Worm (Caenorhabditis elegans) whole organism, L1 larva: Measurements from ENCODE around the gene K08E4.7.

Source experiments
- C04F5.9 ChIP-seq: sonication (generic microtip); optimal IDR thresholded peaks from 2 replicates; lab custom pipeline; 2016; ENCODE audit warnings: missing genetic modification characterization, missing compliant biosample characterization
- C16A3.4 ChIP-seq: fragments of 150-350 bp; optimal IDR thresholded peaks from 2 replicates; lab custom pipeline; 2014; ENCODE audit warnings: missing biosample characterization, missing genetic modification characterization
- F16B12.6 ChIP-seq: fragments of 150-350 bp; optimal IDR thresholded peaks from 2 replicates; lab custom pipeline; 2014; ENCODE audit warnings: missing biosample characterization, missing genetic modification characterization
- Y116A8C.19 ChIP-seq: sonication (generic microtip); optimal IDR thresholded peaks from 2 replicates; lab custom pipeline; 2016; ENCODE audit warnings: missing compliant biosample characterization, missing genetic modification characterization, borderline replicate concordance
- aha-1 ChIP-seq: fragments of 150-350 bp; optimal IDR thresholded peaks from 2 replicates; lab custom pipeline; 2014; ENCODE audit warnings: missing biosample characterization, missing genetic modification characterization
- aly-2 ChIP-seq: fragments of 150-350 bp; optimal IDR thresholded peaks from 2 replicates; lab custom pipeline; 2014; ENCODE audit warnings: missing biosample characterization, missing genetic modification characterization
- blmp-1 ChIP-seq: fragments of 150-350 bp; optimal IDR thresholded peaks from 2 replicates; lab custom pipeline; 2014; ENCODE audit warnings: missing biosample characterization, missing genetic modification characterization
- ceh-8 ChIP-seq: fragments of 200-800 bp; sonication (Bioruptor generic); optimal IDR thresholded peaks from 2 replicates; lab custom pipeline; 2018; ENCODE audit warnings: mild to moderate bottlenecking, missing genetic modification characterization, moderate library complexity, missing compliant biosample characterization
- ceh-90 ChIP-seq: sonication (generic microtip); optimal IDR thresholded peaks from 2 replicates; lab custom pipeline; 2016; ENCODE audit warnings: missing genetic modification characterization, missing compliant biosample characterization
- dpl-1 ChIP-seq, 3 experiments: fragments of 150-350 bp in 2 of 3; sonication (generic microtip) in 1 of 3; optimal IDR thresholded peaks; 2 replicates each; lab custom pipeline; 2014 to 2017; ENCODE audit warnings: missing biosample characterization in 3 of 3, missing genetic modification characterization in 3 of 3, missing genetic modification reagents in 3 of 3
- dsc-1 ChIP-seq: sonication (generic microtip); optimal IDR thresholded peaks from 2 replicates; lab custom pipeline; 2016; ENCODE audit warnings: mild to moderate bottlenecking, missing genetic modification characterization, missing compliant biosample characterization
- efl-1 ChIP-seq, 4 experiments: fragments of 150-350 bp; optimal IDR thresholded peaks in 3 of 4; peaks in 1 of 4; 1 replicate in 1 of 4; 2 replicates in 3 of 4; lab custom pipeline; 2014; ENCODE audit warnings: missing biosample characterization in 2 of 4, missing genetic modification characterization in 2 of 4, missing genetic modification reagents in 2 of 4
- efl-3 ChIP-seq: fragments of 200-800 bp; sonication (Bioruptor generic); optimal IDR thresholded peaks from 2 replicates; lab custom pipeline; 2018; ENCODE audit warnings: mild to moderate bottlenecking, missing genetic modification characterization, missing compliant biosample characterization
- egl-13 ChIP-seq: sonication (generic microtip); optimal IDR thresholded peaks from 2 replicates; lab custom pipeline; 2016; ENCODE audit warnings: missing genotype, missing genetic modification reagents, missing genetic modification characterization, missing compliant biosample characterization
- egl-27 ChIP-seq, 2 experiments: fragments of 150-350 bp in 1 of 2; sonication (generic microtip); optimal IDR thresholded peaks; 3 replicates each; lab custom pipeline; 2017 to 2018; ENCODE audit warnings: missing biosample characterization in 2 of 2, missing genetic modification characterization in 2 of 2, missing genetic modification reagents in 2 of 2
- fkh-10 ChIP-seq: sonication (generic microtip); optimal IDR thresholded peaks from 2 replicates; lab custom pipeline; 2017; ENCODE audit warnings: missing biosample characterization, missing genetic modification reagents, missing genetic modification characterization
- fkh-4 ChIP-seq: sonication (generic microtip); optimal IDR thresholded peaks from 2 replicates; lab custom pipeline; 2016; ENCODE audit warnings: missing compliant biosample characterization, missing genetic modification characterization, borderline replicate concordance
- fkh-8 ChIP-seq: sonication (generic microtip); optimal IDR thresholded peaks from 2 replicates; lab custom pipeline; 2016; ENCODE audit warnings: mild to moderate bottlenecking, missing genetic modification characterization, missing compliant biosample characterization
- fos-1 ChIP-seq: fragments of 150-350 bp; optimal IDR thresholded peaks from 2 replicates; lab custom pipeline; 2014; ENCODE audit warnings: missing biosample characterization, missing genetic modification characterization
- grh-1 ChIP-seq: fragments of 200-800 bp; sonication (Bioruptor generic); IDR thresholded peaks from 2 replicates; pipeline ENCODE4 v1.3.6; 2022; ENCODE audit warnings: missing genetic modification reagents, missing genetic modification characterization, missing compliant biosample characterization
- hlh-17 ChIP-seq: fragments of 200-800 bp; sonication (Bioruptor generic); optimal IDR thresholded peaks from 2 replicates; lab custom pipeline; 2018; ENCODE audit warnings: missing genetic modification characterization, mild to moderate bottlenecking, missing compliant biosample characterization, moderate library complexity, borderline replicate concordance
- hlh-4 ChIP-seq: sonication (generic microtip); optimal IDR thresholded peaks from 2 replicates; lab custom pipeline; 2016; ENCODE audit warnings: mild to moderate bottlenecking, missing genetic modification characterization, missing compliant biosample characterization
- isw-1 ChIP-seq: fragments of 200-800 bp; sonication (Bioruptor generic); IDR thresholded peaks from 2 replicates; pipeline ENCODE4 v1.3.6; 2022; ENCODE audit warnings: missing genetic modification characterization, missing compliant biosample characterization
- lin-39 ChIP-seq: fragments of 150-350 bp; optimal IDR thresholded peaks from 2 replicates; lab custom pipeline; 2014; ENCODE audit warnings: missing biosample characterization, missing genetic modification reagents, missing genetic modification characterization
- mab-9 ChIP-seq: fragments of 200-800 bp; sonication (Bioruptor generic); IDR thresholded peaks from 2 replicates; pipeline ENCODE4 v1.3.6; 2022; ENCODE audit warnings: missing genetic modification reagents, missing genetic modification characterization, missing compliant biosample characterization
- mdl-1 ChIP-seq, 2 experiments: fragments of 150-350 bp; optimal IDR thresholded peaks; 2 replicates each; lab custom pipeline; 2014 to 2017; ENCODE audit warnings: missing biosample characterization in 2 of 2, missing genetic modification characterization in 2 of 2, inconsistent platforms in 1 of 2
- mep-1 ChIP-seq: fragments of 150-350 bp; optimal IDR thresholded peaks from 2 replicates; lab custom pipeline; 2014; ENCODE audit warnings: missing biosample characterization, missing genetic modification characterization
- nhr-12 ChIP-seq: sonication (generic microtip); optimal IDR thresholded peaks from 2 replicates; lab custom pipeline; 2017; ENCODE audit warnings: missing biosample characterization, missing genetic modification characterization
- nhr-19 ChIP-seq: fragments of 200-800 bp; sonication (Bioruptor generic); conservative IDR thresholded peaks from 2 replicates; pipeline ENCODE4 v1.3.6; 2022; ENCODE audit warnings: missing genetic modification characterization, missing compliant biosample characterization
- nhr-20 ChIP-seq: sonication (generic microtip); optimal IDR thresholded peaks from 2 replicates; lab custom pipeline; 2016; ENCODE audit warnings: mild to moderate bottlenecking, missing genetic modification characterization, missing compliant biosample characterization
- nhr-237 ChIP-seq: fragments of 150-350 bp; optimal IDR thresholded peaks from 2 replicates; lab custom pipeline; 2014; ENCODE audit warnings: missing biosample characterization, missing genetic modification characterization
- nhr-47 ChIP-seq: sonication (generic microtip); optimal IDR thresholded peaks from 2 replicates; lab custom pipeline; 2016; ENCODE audit warnings: mild to moderate bottlenecking, missing genetic modification characterization, moderate library complexity, missing compliant biosample characterization
- nhr-71 ChIP-seq: sonication (generic microtip); optimal IDR thresholded peaks from 2 replicates; lab custom pipeline; 2016; ENCODE audit warnings: mild to moderate bottlenecking, missing genetic modification characterization, moderate library complexity, missing compliant biosample characterization
- nhr-77 ChIP-seq: fragments of 150-350 bp; optimal IDR thresholded peaks from 2 replicates; lab custom pipeline; 2014; ENCODE audit warnings: missing biosample characterization, missing genetic modification characterization
- nhr-84 ChIP-seq: sonication (generic microtip); optimal IDR thresholded peaks from 2 replicates; lab custom pipeline; 2017; ENCODE audit warnings: missing biosample characterization, missing genetic modification characterization
- nhr-85 ChIP-seq: sonication (generic microtip); peaks from one replicate; lab custom pipeline; 2016; ENCODE audit warnings: missing genetic modification characterization, inconsistent platforms, missing compliant biosample characterization
- pag-3 ChIP-seq: sonication (generic microtip); optimal IDR thresholded peaks from 2 replicates; lab custom pipeline; 2017; ENCODE audit warnings: missing genetic modification characterization, mild to moderate bottlenecking, missing compliant biosample characterization, antibody characterized with exemption, borderline replicate concordance; ENCODE audit not compliant: insufficient read depth
- rnt-1 ChIP-seq: sonication (generic microtip); optimal IDR thresholded peaks from 2 replicates; lab custom pipeline; 2016; ENCODE audit warnings: mild to moderate bottlenecking, missing genetic modification characterization, moderate library complexity, missing compliant biosample characterization
- skn-1 ChIP-seq: fragments of 150-350 bp; optimal IDR thresholded peaks from 2 replicates; lab custom pipeline; 2014; ENCODE audit warnings: missing biosample characterization, missing genetic modification characterization
- snpc-4 ChIP-seq: fragments of 150-350 bp; optimal IDR thresholded peaks from 2 replicates; lab custom pipeline; 2014; ENCODE audit warnings: missing biosample characterization, missing genetic modification characterization
- snu-23 ChIP-seq: sonication (generic microtip); optimal IDR thresholded peaks from 2 replicates; lab custom pipeline; 2016; ENCODE audit warnings: missing genetic modification characterization, missing compliant biosample characterization
- tbx-2 ChIP-seq: sonication (generic microtip); optimal IDR thresholded peaks from 2 replicates; lab custom pipeline; 2016; ENCODE audit warnings: missing genetic modification characterization, missing compliant biosample characterization
- tlp-1 ChIP-seq: fragments of 150-350 bp; optimal IDR thresholded peaks from 2 replicates; lab custom pipeline; 2014; ENCODE audit warnings: missing biosample characterization, missing genetic modification characterization
- unc-130 ChIP-seq: fragments of 150-350 bp; optimal IDR thresholded peaks from 2 replicates; lab custom pipeline; 2017; ENCODE audit warnings: missing biosample characterization, missing genetic modification characterization, inconsistent platforms
- unc-30 ChIP-seq: sonication (generic microtip); optimal IDR thresholded peaks from 2 replicates; lab custom pipeline; 2017; ENCODE audit warnings: missing biosample characterization, missing genetic modification characterization
- unc-86 ChIP-seq: sonication (generic microtip); optimal IDR thresholded peaks from 2 replicates; lab custom pipeline; 2016; ENCODE audit warnings: missing genetic modification characterization, missing compliant biosample characterization
- vab-15 ChIP-seq: sonication (generic microtip); optimal IDR thresholded peaks from 2 replicates; lab custom pipeline; 2017; ENCODE audit warnings: missing genotype, mild to moderate bottlenecking, missing genetic modification characterization, missing compliant biosample characterization
- xbp-1 ChIP-seq: sonication (generic microtip); optimal IDR thresholded peaks from 2 replicates; lab custom pipeline; 2016; ENCODE audit warnings: missing genetic modification characterization, missing compliant biosample characterization

The K08E4.7 gene

ce11 chrIV:12084178-12084577, 8.6 kb downstream of the K08E4.7 start, which contains the start of gene repo-1:
Gene repo-1 (plus strand): TSS chrIV:12084478.
- no peak for TF ChIP-seq Y116A8C.19 (tag; lab: Kevin White, UChicago)
- no peak for TF ChIP-seq efl-1 (optimal IDR thresholded peaks at IDR 0.05; lab: Kevin White, UChicago)
- TF ChIP-seq efl-1 (GFP tag; optimal IDR thresholded peaks at IDR 0.05 in 1 of 2; lab: Kevin White, UChicago): peak in 1 of 2 experiments; percentile 64

ce11 chrIV:12084587-12084986, 9.0 kb downstream of the K08E4.7 start:
- no peak for TF ChIP-seq lin-39 (tag; lab: Kevin White, UChicago)
- no peak for TF ChIP-seq fos-1 (tag; lab: Kevin White, UChicago)
- no peak for TF ChIP-seq nhr-20 (tag; lab: Kevin White, UChicago)
- TF ChIP-seq hlh-4 (tag; lab: Kevin White, UChicago): no peak
- no peak for TF ChIP-seq unc-130 (tag; lab: Kevin White, UChicago)
- TF ChIP-seq rnt-1 (tag; lab: Kevin White, UChicago): no peak
- TF ChIP-seq nhr-19: no peak
- no peak for TF ChIP-seq hlh-17

- TF ChIP-seq nhr-85 (tag; lab: Kevin White, UChicago): no peak
- TF ChIP-seq C16A3.4: no peak
- no peak for TF ChIP-seq nhr-47
- TF ChIP-seq tbx-2: no peak
- TF ChIP-seq aly-2: no peak
Observed at ce11 chrIV:12085120-12085519, 9.5 kb downstream of the K08E4.7 start, which contains the start of gene rbm-34. Gene rbm-34 (plus strand): TSS chrIV:12085420.

- TF ChIP-seq isw-1 (GFP tag; lab: Robert Waterston, UW) (no peak), vab-15 (tag; lab: Kevin White, UChicago) (no peak), ceh-90 (tag; lab: Kevin White, UChicago) (no peak), grh-1 (GFP tag; lab: Robert Waterston, UW) (0 out of 2 replicates have a peak, but pooled peaks have one; percentile 21), tlp-1 (tag; lab: Kevin White, UChicago) (no peak), unc-30 (no peak), mdl-1 (tag; optimal IDR thresholded peaks at IDR 0.05; lab: Kevin White, UChicago) (peak in 1 of 2 experiments; percentile 65), unc-130 (tag; lab: Kevin White, UChicago) (peak; percentile 42), fkh-4 (tag; lab: Kevin White, UChicago) (no peak), egl-13 (no peak), mab-9 (GFP tag; lab: Robert Waterston, UW) (no peak), mep-1 (peak; percentile 67), F16B12.6 (peak; percentile 33), hlh-4 (tag; lab: Kevin White, UChicago) (no peak), snpc-4 (no peak), xbp-1 (tag; lab: Kevin White, UChicago) (peak; percentile 54), skn-1 (tag; lab: Kevin White, UChicago) (peak; percentile 52), efl-3 (no peak), fkh-8 (tag; lab: Kevin White, UChicago) (no peak), fkh-10 (GFP tag; lab: Kevin White, UChicago) (peak; percentile 26), ceh-8 (GFP tag; lab: Kevin White, UChicago) (peak; percentile 36), nhr-77 (tag; lab: Kevin White, UChicago) (peak; percentile 71), nhr-71 (tag; lab: Kevin White, UChicago) (peak; percentile 77), dpl-1 (GFP tag; optimal IDR thresholded peaks at IDR 0.05; lab: Kevin White, UChicago) (peak; percentile 41 to 51 (median 42)), C04F5.9 (tag; lab: Kevin White, UChicago) (no peak), dsc-1 (peak; percentile 65), snu-23 (peak; percentile 80), nhr-84 (tag; lab: Kevin White, UChicago) (no peak), C16A3.4 (peak; percentile 73), nhr-237 (tag; lab: Kevin White, UChicago) (no peak), unc-86 (tag; lab: Kevin White, UChicago) (peak; percentile 28), egl-27 (tag; optimal IDR thresholded peaks at IDR 0.05; lab: Kevin White, UChicago) (no peak), blmp-1 (tag; lab: Kevin White, UChicago) (no peak), pag-3 (tag; lab: Kevin White, UChicago) (no peak), aha-1 (no peak), nhr-12 (tag; lab: Kevin White, UChicago) (no peak)
Observed at ce11 chrIV:12086498-12086897, 10.9 kb downstream of the K08E4.7 start.
